Fruit fly (Drosophila melanogaster): Measurements from ENCODE around the gene Cbp20.

dm6 chr3R:18117525-18117924 is 46.9 kb upstream of the Cbp20 start:
- TF ChIP-seq CG34406 (GFP tag; optimal IDR thresholded peaks at IDR 0.05) = no peak
- TF ChIP-seq CG1621 (tag; optimal IDR thresholded peaks at IDR 0.05) = no peak
- TF ChIP-seq topi (GFP tag; optimal IDR thresholded peaks at IDR 0.05) = no peak
- no peak for TF ChIP-seq Ets96B (tag; optimal IDR thresholded peaks at IDR 0.05)
- no peak for TF ChIP-seq CG9139 (GFP tag; optimal IDR thresholded peaks at IDR 0.05)
- TF ChIP-seq ss (GFP tag; optimal IDR thresholded peaks at IDR 0.05) = no peak
- TF ChIP-seq Smox (GFP tag; optimal IDR thresholded peaks at IDR 0.05) = no peak
- no peak for TF ChIP-seq Eip75B (GFP tag; optimal IDR thresholded peaks at IDR 0.05)
